Worm (Caenorhabditis elegans): ENCODE results near the gene C25E10.10.

DNA sequence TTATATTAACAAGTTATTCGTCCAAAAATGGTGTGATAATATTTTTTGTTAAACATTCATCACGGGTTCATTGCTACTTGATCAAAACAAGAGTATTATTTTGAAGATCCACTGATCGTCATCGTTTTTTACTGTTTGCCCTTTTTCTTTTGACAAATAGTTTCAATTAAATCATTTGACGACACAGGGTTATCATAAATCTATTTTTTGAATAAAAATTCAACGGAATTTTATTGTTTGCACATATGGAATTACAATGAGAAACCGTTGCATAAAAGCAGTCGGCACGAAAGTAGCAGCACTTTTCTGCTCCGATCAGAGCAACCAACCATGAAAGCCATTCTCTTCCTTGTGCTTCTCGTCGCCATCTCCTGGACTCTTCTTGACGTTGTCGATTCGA lies 11.5 kb upstream of the C25E10.10 start, which contains the start of gene fip-2:
- TF ChIP-seq snpc-4 (tag; optimal IDR thresholded peaks at IDR 0.05) (no peak), unc-39 (tag; optimal IDR thresholded peaks at IDR 0.05) (no peak), nhr-237 (tag; optimal IDR thresholded peaks at IDR 0.05) (no peak), elt-1 (tag; optimal IDR thresholded peaks at IDR 0.05; ENCODE audit: borderline replicate concordance, insufficient read depth) (no peak), nhr-12 (tag; optimal IDR thresholded peaks at IDR 0.05) (no peak), hlh-1 (tag; optimal IDR thresholded peaks at IDR 0.05) (no peak), unc-62 (GFP tag; optimal IDR thresholded peaks at IDR 0.05) (no peak), flh-1 (GFP tag; optimal IDR thresholded peaks at IDR 0.05) (no peak), ces-1 (GFP tag; optimal IDR thresholded peaks at IDR 0.05) (no peak), sptf-1 (tag; optimal IDR thresholded peaks at IDR 0.05) (no peak), elt-3 (tag; optimal IDR thresholded peaks at IDR 0.05) (no peak)

Measured in whole organism, mixed stage, embryonic.